Fruit fly (Drosophila melanogaster): ENCODE measurements around the gene nkd.

The nkd gene

dm6 chr3L:18984661-18985060 lies 60.6 kb downstream of the nkd start, which contains the start of gene CG14075:
CG14075 (plus strand) TSS chr3L:18984961.
- no peak for TF ChIP-seq Hr39 (optimal IDR thresholded peaks at IDR 0.05)
- TF ChIP-seq Spps (tag; optimal IDR thresholded peaks at IDR 0.05), result no peak
- TF ChIP-seq Antp (GFP tag; optimal IDR thresholded peaks at IDR 0.05), result no peak
- no peak for TF ChIP-seq Doc3 (GFP tag; IDR thresholded peaks at IDR 0.05; ENCODE audit: partially characterized antibody)
- TF ChIP-seq CG12236 (GFP tag; optimal IDR thresholded peaks at IDR 0.05), result no peak
- no peak for TF ChIP-seq CG33557 (GFP tag; optimal IDR thresholded peaks at IDR 0.05)
- TF ChIP-seq H15 (GFP tag; IDR thresholded peaks at IDR 0.05), result no peak
- TF ChIP-seq CrebB (tag; optimal IDR thresholded peaks at IDR 0.05), result no peak
- TF ChIP-seq Ets97D (GFP tag; optimal IDR thresholded peaks at IDR 0.05), result no peak
- TF ChIP-seq croc (GFP tag; conservative IDR thresholded peaks at IDR 0.05), result no peak
- no peak for TF ChIP-seq crc (GFP tag; optimal IDR thresholded peaks at IDR 0.05)
- no peak for TF ChIP-seq CG10209 (GFP tag; optimal IDR thresholded peaks at IDR 0.05)
- no peak for TF ChIP-seq Dbx (GFP tag; IDR thresholded peaks at IDR 0.05)
- no peak for TF ChIP-seq CG1792 (GFP tag; optimal IDR thresholded peaks at IDR 0.05)
- no peak for TF ChIP-seq gt (GFP tag; IDR thresholded peaks at IDR 0.05)
- no peak for TF ChIP-seq CG12769 (tag; optimal IDR thresholded peaks at IDR 0.05)
- TF ChIP-seq Side (GFP tag; optimal IDR thresholded peaks at IDR 0.05), result no peak

DNA sequence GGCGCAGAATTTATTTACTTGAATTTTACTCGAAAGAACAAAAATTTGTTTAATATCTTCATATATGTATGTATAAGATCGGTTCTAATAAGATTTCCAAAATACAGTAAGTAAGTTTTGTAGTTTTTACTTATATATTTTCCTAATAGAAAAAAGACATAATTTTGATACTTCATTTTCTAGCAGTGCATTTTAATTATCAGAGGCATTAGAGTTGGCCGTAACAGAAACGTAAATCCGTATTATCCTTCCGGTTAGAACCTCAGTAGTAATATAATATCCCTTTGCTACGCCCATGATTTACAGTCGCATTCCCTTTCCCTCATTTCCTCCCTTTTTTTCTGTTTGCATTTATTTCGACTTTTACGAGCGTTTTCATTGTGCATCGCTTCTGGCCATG lies 68.5 kb downstream of the nkd start:
- TF ChIP-seq CG11723 (GFP tag; optimal IDR thresholded peaks at IDR 0.05) (no peak), CG10267 (tag; optimal IDR thresholded peaks at IDR 0.05) (no peak), CG2875 (GFP tag; optimal IDR thresholded peaks at IDR 0.05) (no peak), Hmx (GFP tag; optimal IDR thresholded peaks at IDR 0.05) (no peak), trem (tag; optimal IDR thresholded peaks at IDR 0.05) (no peak), CG2199 (GFP tag; IDR thresholded peaks at IDR 0.05) (no peak), crc (GFP tag; optimal IDR thresholded peaks at IDR 0.05) (no peak), Adf1 (GFP tag; IDR thresholded peaks at IDR 0.05) (no peak), Mrtf (GFP tag; IDR thresholded peaks at IDR 0.05) (no peak)

- TF ChIP-seq CG14014 (GFP tag; IDR thresholded peaks at IDR 0.05), result no peak
- TF ChIP-seq CG14965 (GFP tag; optimal IDR thresholded peaks at IDR 0.05; ENCODE audit: borderline replicate concordance), result peak; percentile 77
- no peak for TF ChIP-seq CG17359 (tag; optimal IDR thresholded peaks at IDR 0.05)
- TF ChIP-seq pan (optimal IDR thresholded peaks at IDR 0.05), result no peak
- peak in 1 of 2 experiments; percentile 11 for TF ChIP-seq pan (GFP tag; optimal IDR thresholded peaks at IDR 0.05 in 1 of 2, IDR thresholded peaks at IDR 0.05 in 1 of 2)
- TF ChIP-seq Deaf1 (tag; optimal IDR thresholded peaks at IDR 0.05), result peak; percentile 36
- 0 out of 3 replicates have a peak, but pooled peaks have one; percentile 11 for TF ChIP-seq CG3726 (GFP tag; IDR thresholded peaks at IDR 0.05)
- TF ChIP-seq ci (GFP tag; IDR thresholded peaks at IDR 0.05), result peak; percentile 65; the same call in 2 of the 3 replicates
- TF ChIP-seq ase (GFP tag; IDR thresholded peaks at IDR 0.05), result no peak
- TF ChIP-seq CG3163 (GFP tag; optimal IDR thresholded peaks at IDR 0.05), result peak; percentile 39
- TF ChIP-seq CG31365 (tag; optimal IDR thresholded peaks at IDR 0.05), result no peak
- TF ChIP-seq CG12236 (GFP tag; optimal IDR thresholded peaks at IDR 0.05), result no peak
- TF ChIP-seq CG8359 (GFP tag; optimal IDR thresholded peaks at IDR 0.05; ENCODE audit: borderline replicate concordance), result peak; percentile 8
- TF ChIP-seq wek (GFP tag; optimal IDR thresholded peaks at IDR 0.05), result no peak
- TF ChIP-seq Oaz (GFP tag; IDR thresholded peaks at IDR 0.05), result 0 out of 2 replicates have a peak, but pooled peaks have one; percentile 5
- peak; percentile 30 for TF ChIP-seq ftz-f1 (GFP tag; optimal IDR thresholded peaks at IDR 0.05)
- no peak for TF ChIP-seq CG12744 (GFP tag; optimal IDR thresholded peaks at IDR 0.05)
- TF ChIP-seq CG11456 (GFP tag; IDR thresholded peaks at IDR 0.05), result 0 out of 3 replicates have a peak, but pooled peaks have one; percentile 50
- peak; percentile 20 for TF ChIP-seq HmgZ (tag; optimal IDR thresholded peaks at IDR 0.05)
- TF ChIP-seq ken (GFP tag; IDR thresholded peaks at IDR 0.05), result 0 out of 3 replicates have a peak, but pooled peaks have one; percentile 18
- peak; percentile 10 for TF ChIP-seq Hsf (GFP tag; optimal IDR thresholded peaks at IDR 0.05)
- TF ChIP-seq Trl (optimal IDR thresholded peaks at IDR 0.05), result peak in 1 of 2 experiments; percentile 17
- no peak for TF ChIP-seq Trl (GFP tag; optimal IDR thresholded peaks at IDR 0.05)
- peak; percentile 75 for TF ChIP-seq Med (GFP tag)
- TF ChIP-seq abd-A (tag; optimal IDR thresholded peaks at IDR 0.05), result peak; percentile 2
Measured at dm6 chr3L:18968193-18968969, 76.9 kb downstream of the nkd start.
